Fruit fly (Drosophila melanogaster): ENCODE measurements around the gene dos.

Gene dos

dm6 chr3L:2584119-2584805, 5.0 kb upstream of the dos start (continued):
- TF ChIP-seq HLH54F (GFP tag; optimal IDR thresholded peaks at IDR 0.05) (peak; percentile 67), exex (tag; optimal IDR thresholded peaks at IDR 0.05) (peak; percentile 40), pzg (GFP tag; optimal IDR thresholded peaks at IDR 0.05) (peak; percentile 7), CG2889 (GFP tag; IDR thresholded peaks at IDR 0.05) (peak; percentile 61; the same call in 2 of the 3 replicates), CG14710 (tag; optimal IDR thresholded peaks at IDR 0.05) (peak; percentile 78), Blimp-1 (GFP tag; optimal IDR thresholded peaks at IDR 0.05) (peak; percentile 66), Doc3 (GFP tag; IDR thresholded peaks at IDR 0.05; ENCODE audit: partially characterized antibody) (no peak), CG7745 (tag; optimal IDR thresholded peaks at IDR 0.05) (no peak), Drgx (GFP tag; IDR thresholded peaks at IDR 0.05) (peak; percentile 79), CG17385 (GFP tag; optimal IDR thresholded peaks at IDR 0.05) (peak; percentile 88), slbo (GFP tag; IDR thresholded peaks at IDR 0.05) (peak; percentile 68), CG12236 (GFP tag; optimal IDR thresholded peaks at IDR 0.05) (peak; percentile 63), CG34376 (GFP tag; optimal IDR thresholded peaks at IDR 0.05) (peak; percentile 70), Hsf (GFP tag; optimal IDR thresholded peaks at IDR 0.05) (peak; percentile 73), ham (GFP tag; IDR thresholded peaks at IDR 0.05) (no peak), GATAe (GFP tag; conservative IDR thresholded peaks at IDR 0.05) (no peak), crol (GFP tag; IDR thresholded peaks at IDR 0.05) (peak; percentile 97), Sox102F (GFP tag; optimal IDR thresholded peaks at IDR 0.05) (peak; percentile 83), Adf1 (GFP tag; IDR thresholded peaks at IDR 0.05) (peak; percentile 48), CG15011 (GFP tag; optimal IDR thresholded peaks at IDR 0.05) (peak; percentile 86), CG11247 (GFP tag; IDR thresholded peaks at IDR 0.05) (0 out of 2 replicates have a peak, but pooled peaks have one; percentile 6), yki (optimal IDR thresholded peaks at IDR 0.05) (no peak), zf30C (GFP tag; optimal IDR thresholded peaks at IDR 0.05) (no peak), CG31365 (tag; optimal IDR thresholded peaks at IDR 0.05) (peak; percentile 39), CG7963 (GFP tag; IDR thresholded peaks at IDR 0.05; ENCODE audit: partially characterized antibody) (no peak), YL-1 (GFP tag; optimal IDR thresholded peaks at IDR 0.05) (peak; percentile 37), MTF-1 (GFP tag; optimal IDR thresholded peaks at IDR 0.05; ENCODE audit: borderline replicate concordance) (peak; percentile 29), Jarid2 (GFP tag; optimal IDR thresholded peaks at IDR 0.05) (peak; percentile 74), pum (GFP tag; optimal IDR thresholded peaks at IDR 0.05) (peak; percentile 69), btn (GFP tag; optimal IDR thresholded peaks at IDR 0.05) (peak; percentile 59), CG9817 (tag; optimal IDR thresholded peaks at IDR 0.05) (peak; percentile 70), Tbp (GFP tag; optimal IDR thresholded peaks at IDR 0.05) (no peak), D (optimal IDR thresholded peaks at IDR 0.05) (no peak), D (GFP tag; optimal IDR thresholded peaks at IDR 0.05) (peak; percentile 3), CG6654 (GFP tag; optimal IDR thresholded peaks at IDR 0.05) (peak; percentile 56), Awh (GFP tag; IDR thresholded peaks at IDR 0.05) (0 out of 2 replicates have a peak, but pooled peaks have one; percentile 44), CG6813 (GFP tag; optimal IDR thresholded peaks at IDR 0.05) (peak; percentile 81), tio (GFP tag; optimal IDR thresholded peaks at IDR 0.05) (peak; percentile 80), abd-A (tag; optimal IDR thresholded peaks at IDR 0.05) (peak; percentile 77), dysf (GFP tag; IDR thresholded peaks at IDR 0.05) (peak; percentile 88), Dbx (GFP tag; IDR thresholded peaks at IDR 0.05) (no peak), CG11504 (tag; optimal IDR thresholded peaks at IDR 0.05) (peak; percentile 90), CG9437 (GFP tag; optimal IDR thresholded peaks at IDR 0.05) (peak; percentile 85), CG10543 (GFP tag; optimal IDR thresholded peaks at IDR 0.05) (peak; percentile 78), B-H1 (GFP tag; IDR thresholded peaks at IDR 0.05) (peak; percentile 40; the same call in 1 of the 3 replicates), CG9727 (GFP tag; optimal IDR thresholded peaks at IDR 0.05) (peak; percentile 85), sens (GFP tag) (peak; percentile 96), CG18011 (GFP tag; optimal IDR thresholded peaks at IDR 0.05) (peak; percentile 70), odd (GFP tag; optimal IDR thresholded peaks at IDR 0.05) (peak; percentile 87), CG3163 (GFP tag; optimal IDR thresholded peaks at IDR 0.05) (no peak)
